Worm (Caenorhabditis elegans) whole organism, L3 larva: Measurements from ENCODE around the gene spp-12.

Experiments
- ceh-16 ChIP-seq: sonication (generic microtip); optimal IDR thresholded peaks from 2 replicates; lab custom pipeline; 2017; ENCODE audit warnings: missing biosample characterization, missing genetic modification characterization
- pqm-1 ChIP-seq: fragments of 150-350 bp; optimal IDR thresholded peaks from 2 replicates; lab custom pipeline; 2017; ENCODE audit warnings: missing biosample characterization, missing genetic modification characterization, inconsistent platforms
- unc-62 ChIP-seq: fragments of 150-350 bp; sonication (generic microtip); optimal IDR thresholded peaks from 4 replicates; lab custom pipeline; 2014; ENCODE audit warnings: missing biosample characterization, missing genetic modification reagents, missing genetic modification characterization
- ztf-11 ChIP-seq: fragments of 150-350 bp; optimal IDR thresholded peaks from 2 replicates; lab custom pipeline; 2014; ENCODE audit warnings: missing biosample characterization, missing genetic modification characterization

DNA sequence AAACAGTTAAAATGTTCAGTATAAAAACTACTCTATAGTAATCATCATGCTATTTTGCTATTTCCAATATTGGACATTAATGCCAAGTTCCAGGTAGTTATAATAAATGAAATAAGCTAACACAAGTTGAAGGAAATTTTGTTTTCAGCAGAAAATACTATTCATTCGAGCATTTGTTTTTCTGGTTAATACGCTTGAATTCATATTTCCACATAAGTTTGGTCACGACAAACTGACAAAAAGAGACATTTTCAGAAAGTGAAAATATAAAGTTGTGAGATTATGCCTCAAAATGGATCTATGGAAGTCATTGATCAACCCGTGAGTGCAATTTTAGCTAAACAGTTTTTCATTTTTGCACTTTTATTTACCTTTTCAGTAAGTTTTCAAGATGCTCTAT is 44.5 kb upstream of the spp-12 start, which contains the start of gene srx-131:
- TF ChIP-seq ztf-11 (no peak), ceh-16 (no peak), unc-62 (GFP tag; lab: Kevin White, UChicago) (no peak), pqm-1 (tag; lab: Kevin White, UChicago) (no peak)
